Worm (Caenorhabditis elegans): ENCODE results near the gene E02C12.19.

E02C12.19 gene

ce11 chrV:9336462-9336861 lies 39.9 kb downstream of the E02C12.19 start, which contains the start of gene coq-6:
Gene coq-6, plus strand, starts transcription at chrV:9336762.
- no peak for TF ChIP-seq dsc-1 (tag; optimal IDR thresholded peaks at IDR 0.05)
- no peak for TF ChIP-seq ceh-88 (GFP tag; IDR thresholded peaks at IDR 0.05)
- no peak for TF ChIP-seq pag-3 (tag; optimal IDR thresholded peaks at IDR 0.05; ENCODE audit: borderline replicate concordance, insufficient read depth)
- no peak for TF ChIP-seq mef-2 (tag; optimal IDR thresholded peaks at IDR 0.05)

DNA sequence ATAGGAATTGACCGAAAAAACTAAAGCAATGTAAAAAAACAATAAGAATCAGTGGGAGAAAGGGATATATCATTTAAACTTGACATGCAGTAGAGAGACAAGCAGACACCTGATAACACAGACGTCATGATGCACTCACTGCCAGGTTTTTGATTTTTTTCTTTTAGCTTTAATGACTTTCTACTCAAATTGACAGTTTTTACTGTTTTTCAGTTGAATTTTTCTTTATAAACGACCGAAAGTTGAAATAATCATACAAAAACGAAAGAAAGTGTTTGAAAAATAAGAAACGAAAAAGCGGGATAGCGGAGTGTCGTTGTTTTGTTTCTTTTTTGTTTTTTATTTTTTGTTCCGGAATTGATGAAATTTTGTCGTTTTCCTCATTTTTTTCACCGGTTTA lies 42.1 kb downstream of the E02C12.19 start, which contains the start of gene ucp-4:
Gene ucp-4 (plus strand): TSS at position 83 of the 400 bp plus-strand sequence.
- TF ChIP-seq ceh-8 (GFP tag; optimal IDR thresholded peaks at IDR 0.05) = no peak
- TF ChIP-seq vab-15 (tag; optimal IDR thresholded peaks at IDR 0.05) = no peak
- no peak for TF ChIP-seq egl-13 (tag; optimal IDR thresholded peaks at IDR 0.05)
- TF ChIP-seq dpl-1 (GFP tag; optimal IDR thresholded peaks at IDR 0.05) = peak in 1 of 3 experiments; percentile 24
- peak; percentile 44 for TF ChIP-seq blmp-1 (tag; optimal IDR thresholded peaks at IDR 0.05)
- TF ChIP-seq lin-14 (GFP tag; optimal IDR thresholded peaks at IDR 0.05) = peak; percentile 23
- peak in 1 of 2 experiments; percentile 9 for TF ChIP-seq lsy-2 (tag; optimal IDR thresholded peaks at IDR 0.05)
- TF ChIP-seq nhr-85 (tag) = peak; percentile 11

DNA sequence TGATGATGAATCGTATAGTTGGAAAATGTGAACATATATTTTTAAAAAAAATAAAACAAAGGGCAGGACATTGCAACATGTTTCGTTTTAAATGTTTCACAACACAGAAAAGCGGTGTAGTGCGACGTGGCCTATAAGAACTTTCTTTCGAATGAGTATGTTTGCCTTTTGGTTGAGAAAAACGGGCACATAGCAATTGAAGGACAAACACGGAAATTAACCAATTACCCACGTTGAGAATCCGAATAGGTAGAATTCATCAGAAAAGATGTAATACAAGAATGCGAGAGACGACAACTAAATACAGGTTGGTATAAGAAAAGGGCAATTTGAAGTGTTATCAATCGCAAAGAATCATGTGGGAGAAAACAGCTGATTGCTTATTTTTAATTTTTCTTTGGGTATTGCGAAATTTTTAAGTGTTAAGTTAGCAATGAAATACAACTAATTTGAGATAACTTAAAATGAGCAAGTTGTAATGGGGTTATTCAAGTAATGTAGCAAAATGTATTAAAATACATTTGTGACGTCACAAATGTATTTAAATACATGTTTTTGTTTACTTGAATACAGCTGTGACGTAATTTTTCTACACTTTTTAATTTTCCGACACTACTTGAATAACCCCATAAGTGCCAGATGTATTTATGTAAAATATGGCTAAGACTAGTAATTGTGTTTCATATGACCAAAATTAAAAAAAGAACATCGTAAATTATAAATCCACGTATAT lies 42.8 kb downstream of the E02C12.19 start, which contains the start of gene acl-14:
Gene acl-14 (minus strand): TSS at position 316 of the 733 bp plus-strand sequence.
- peak; percentile 89 for TF ChIP-seq nhr-85 (tag)
- peak; percentile 19 for TF ChIP-seq elt-2 (tag; optimal IDR thresholded peaks at IDR 0.05)
- no peak for TF ChIP-seq nhr-90 (tag; optimal IDR thresholded peaks at IDR 0.05; ENCODE audit: poor library complexity)
- peak; percentile 21 for TF ChIP-seq nhr-71 (tag; optimal IDR thresholded peaks at IDR 0.05)
- peak; percentile 12 for TF ChIP-seq nhr-20 (tag; optimal IDR thresholded peaks at IDR 0.05)
- peak in 1 of 2 experiments; percentile 32 for TF ChIP-seq lin-35 (GFP tag; optimal IDR thresholded peaks at IDR 0.05)
- TF ChIP-seq skn-1 (tag; optimal IDR thresholded peaks at IDR 0.05) = peak; percentile 23
- TF ChIP-seq zip-4 (GFP tag; optimal IDR thresholded peaks at IDR 0.05) = peak; percentile 71
- TF ChIP-seq nhr-28 (tag; optimal IDR thresholded peaks at IDR 0.05) = no peak
- TF ChIP-seq tlp-1 (tag; optimal IDR thresholded peaks at IDR 0.05) = no peak
- TF ChIP-seq blmp-1 (tag; optimal IDR thresholded peaks at IDR 0.05) = peak; percentile 55
- TF ChIP-seq pag-3 (tag; optimal IDR thresholded peaks at IDR 0.05; ENCODE audit: borderline replicate concordance, insufficient read depth) = peak; percentile 37
- peak; percentile 4 for TF ChIP-seq pax-3 (tag; optimal IDR thresholded peaks at IDR 0.05)
- no peak for TF ChIP-seq isw-1 (GFP tag; IDR thresholded peaks at IDR 0.05)
- TF ChIP-seq efl-1 (optimal IDR thresholded peaks at IDR 0.05) = no peak
- TF ChIP-seq efl-1 (GFP tag; optimal IDR thresholded peaks at IDR 0.05 in 1 of 2) = peak in 1 of 2 experiments; percentile 45
- TF ChIP-seq lin-14 (GFP tag; optimal IDR thresholded peaks at IDR 0.05) = peak; percentile 33
- no peak for TF ChIP-seq lin-15B (tag; optimal IDR thresholded peaks at IDR 0.05)
- TF ChIP-seq elt-3 (tag; optimal IDR thresholded peaks at IDR 0.05) = peak in 2 of 6 experiments; percentile 26 to 84
- no peak for TF ChIP-seq ztf-4 (tag; optimal IDR thresholded peaks at IDR 0.05)

ce11 chrV:9332611-9333315 lies 43.6 kb downstream of the E02C12.19 start:
- TF ChIP-seq efl-3 (GFP tag; optimal IDR thresholded peaks at IDR 0.05) = no peak
- no peak for TF ChIP-seq nhr-71 (tag; optimal IDR thresholded peaks at IDR 0.05)
- TF ChIP-seq ces-1 (GFP tag; optimal IDR thresholded peaks at IDR 0.05) = no peak
- no peak for TF ChIP-seq fkh-10 (GFP tag; optimal IDR thresholded peaks at IDR 0.05)
- no peak for TF ChIP-seq elt-3 (tag; optimal IDR thresholded peaks at IDR 0.05)
- TF ChIP-seq F16B12.6 (tag; optimal IDR thresholded peaks at IDR 0.05) = no peak
- no peak for TF ChIP-seq fos-1 (tag; optimal IDR thresholded peaks at IDR 0.05)
- TF ChIP-seq nhr-76 (tag; optimal IDR thresholded peaks at IDR 0.05) = no peak
- TF ChIP-seq skn-1 (tag; optimal IDR thresholded peaks at IDR 0.05) = no peak
- no peak for TF ChIP-seq alr-1 (tag; optimal IDR thresholded peaks at IDR 0.05; ENCODE audit: borderline replicate concordance)
- no peak for TF ChIP-seq lin-39 (tag; optimal IDR thresholded peaks at IDR 0.05)
- no peak for TF ChIP-seq nhr-12 (tag; optimal IDR thresholded peaks at IDR 0.05)
- TF ChIP-seq fkh-4 (tag; optimal IDR thresholded peaks at IDR 0.05; ENCODE audit: borderline replicate concordance) = no peak
- no peak for TF ChIP-seq mdl-1 (tag; optimal IDR thresholded peaks at IDR 0.05)
- TF ChIP-seq pax-3 (tag; optimal IDR thresholded peaks at IDR 0.05) = no peak
- TF ChIP-seq C16A3.4 (tag; optimal IDR thresholded peaks at IDR 0.05) = no peak
- no peak for TF ChIP-seq hlh-17 (GFP tag; optimal IDR thresholded peaks at IDR 0.05; ENCODE audit: borderline replicate concordance)
- TF ChIP-seq sup-37 (GFP tag; optimal IDR thresholded peaks at IDR 0.05) = no peak

Data from whole organism, L1 larva.